Worm (Caenorhabditis elegans) whole organism, L4 larva: ENCODE data around the gene H12I13.1.
"Not testable (repeated sequence)": the region's sequence is repeated elsewhere in the genome, so short reads cannot be mapped to it uniquely, and the experiment has no call there.

Experiments used
- T26A8.4 ChIP-seq: fragments of 200-800 bp; sonication (Bioruptor generic); IDR thresholded peaks from 2 replicates; pipeline ENCODE4 v1.3.6; 2022; ENCODE audit warnings: missing genetic modification characterization, missing compliant biosample characterization
- mep-1 ChIP-seq: fragments of 150-350 bp; sonication (generic microtip); optimal IDR thresholded peaks from 3 replicates; lab custom pipeline; 2014; ENCODE audit warnings: missing biosample characterization, missing genetic modification characterization
- snpc-1.2 ChIP-seq: fragments of 200-800 bp; sonication (Bioruptor generic); IDR thresholded peaks from 2 replicates; pipeline ENCODE4 v1.3.6; 2022; ENCODE audit warnings: missing genetic modification reagents, missing genetic modification characterization, missing compliant biosample characterization

The H12I13.1 gene

ce11 chrII:6014057-6014456, 52.9 kb downstream of the H12I13.1 start, which contains the start of gene ZK84.2:
Gene ZK84.2 (plus strand): TSS chrII:6014357.
- TF ChIP-seq mep-1 (tag; lab: Kevin White, UChicago); T26A8.4 (GFP tag; lab: Robert Waterston, UW); snpc-1.2 (GFP tag; lab: Robert Waterston, UW): not testable (repeated sequence)
